Fruit fly (Drosophila melanogaster) whole organism, embryonic: Measurements from ENCODE around the gene CG5225.
A peak's percentile ranks its signal among the peaks of the same experiment; 100 is the strongest.

ENCODE experiments used
- BEAF-32 ChIP-seq: fragments of 200-800 bp; sonication (Bioruptor generic); optimal IDR thresholded peaks from 3 replicates; lab custom pipeline; 2017; ENCODE audit warnings: missing biosample characterization, missing genetic modification characterization, mild to moderate bottlenecking, moderate library complexity, missing genetic modification reagents
- Bgb ChIP-seq: fragments of 200-800 bp; sonication (Bioruptor generic); IDR thresholded peaks from 2 replicates; pipeline ENCODE4 v1.3.6; 2022; ENCODE audit warnings: missing biosample characterization, missing genetic modification characterization; ENCODE audit not compliant: partially characterized antibody
- CG10366 ChIP-seq: fragments of 200-800 bp; sonication (Bioruptor generic); IDR thresholded peaks from 2 replicates; pipeline ENCODE4 v1.3.6; 2022; ENCODE audit warnings: missing biosample characterization, missing genetic modification characterization
- CG12104 ChIP-seq: fragments of 200-800 bp; sonication (Bioruptor generic); optimal IDR thresholded peaks from 3 replicates; lab custom pipeline; 2016; ENCODE audit warnings: missing biosample characterization, missing genetic modification characterization
- CG12299 ChIP-seq: fragments of 200-800 bp; sonication (Bioruptor generic); optimal IDR thresholded peaks from 2 replicates; lab custom pipeline; 2018; ENCODE audit warnings: missing biosample characterization, mild to moderate bottlenecking, missing genetic modification characterization
- CG1233 ChIP-seq: fragments of 200-800 bp; sonication (Bioruptor generic); optimal IDR thresholded peaks from 4 replicates; lab custom pipeline; 2018; ENCODE audit warnings: missing biosample characterization, mild to moderate bottlenecking, missing genetic modification characterization
- CG12659 ChIP-seq: fragments of 200-800 bp; sonication (Bioruptor generic); optimal IDR thresholded peaks from 3 replicates; lab custom pipeline; 2017; ENCODE audit warnings: mild to moderate bottlenecking, missing biosample characterization, missing genetic modification reagents, missing genetic modification characterization
- CG13287 ChIP-seq: fragments of 200-800 bp; sonication (Bioruptor generic); IDR thresholded peaks from 2 replicates; pipeline ENCODE4 v1.3.6; 2022; ENCODE audit warnings: missing biosample characterization, missing genetic modification characterization; ENCODE audit not compliant: partially characterized antibody
- CG14710 ChIP-seq: fragments of 200-800 bp; sonication (Bioruptor generic); optimal IDR thresholded peaks from 3 replicates; lab custom pipeline; 2019; ENCODE audit warnings: missing biosample characterization, mild to moderate bottlenecking, missing genetic modification characterization, moderate library complexity
- CG14860 ChIP-seq: fragments of 200-800 bp; sonication (Bioruptor generic); IDR thresholded peaks from 3 replicates; pipeline ENCODE4 v1.3.6; 2022; ENCODE audit warnings: missing biosample characterization, missing genetic modification characterization; ENCODE audit not compliant: partially characterized antibody
- CG15514 ChIP-seq: fragments of 200-800 bp; sonication (Bioruptor generic); optimal IDR thresholded peaks from 3 replicates; lab custom pipeline; 2017; ENCODE audit warnings: missing biosample characterization, missing genetic modification characterization, mild to moderate bottlenecking, moderate library complexity, missing genetic modification reagents
- CG15696 ChIP-seq: fragments of 200-800 bp; sonication (Bioruptor generic); optimal IDR thresholded peaks from 2 replicates; lab custom pipeline; 2019; ENCODE audit warnings: missing biosample characterization, mild to moderate bottlenecking, missing genetic modification characterization, moderate library complexity
- CG18262 ChIP-seq: fragments of 200-800 bp; optimal IDR thresholded peaks from 3 replicates; lab custom pipeline; 2019; ENCODE audit warnings: missing biosample characterization, mild to moderate bottlenecking, missing genetic modification characterization, moderate library complexity
- CG33213 ChIP-seq: fragments of 200-800 bp; sonication (Bioruptor generic); optimal IDR thresholded peaks from 3 replicates; lab custom pipeline; 2016; ENCODE audit warnings: missing biosample characterization, missing genetic modification characterization
- CG34224 ChIP-seq: fragments of 200-800 bp; sonication (Bioruptor generic); IDR thresholded peaks from 3 replicates; pipeline ENCODE4 v1.3.6; 2022; ENCODE audit warnings: missing biosample characterization, missing genetic modification characterization; ENCODE audit not compliant: partially characterized antibody
- CG3847 ChIP-seq: fragments of 200-800 bp; sonication (Bioruptor generic); IDR thresholded peaks from 2 replicates; pipeline ENCODE4 v1.3.6; 2022; ENCODE audit warnings: missing biosample characterization, missing genetic modification characterization
- CG7786 ChIP-seq: fragments of 200-800 bp; sonication (Bioruptor generic); optimal IDR thresholded peaks from 2 replicates; lab custom pipeline; 2016; ENCODE audit warnings: missing biosample characterization, missing genetic modification characterization
- CG7963 ChIP-seq: fragments of 200-800 bp; sonication (Bioruptor generic); IDR thresholded peaks from 3 replicates; pipeline ENCODE4 v1.3.6; 2022; ENCODE audit warnings: missing biosample characterization, missing genetic modification characterization; ENCODE audit not compliant: partially characterized antibody
- CG8944 ChIP-seq: fragments of 200-800 bp; sonication (Bioruptor generic); optimal IDR thresholded peaks from 3 replicates; lab custom pipeline; 2016; ENCODE audit warnings: missing biosample characterization, missing genetic modification characterization
- CG9215 ChIP-seq: fragments of 200-800 bp; sonication (Bioruptor generic); IDR thresholded peaks from 2 replicates; pipeline ENCODE4 v1.3.6; 2022; ENCODE audit warnings: missing biosample characterization, missing genetic modification characterization
- CHES-1-like ChIP-seq: fragments of 200-800 bp; sonication (Bioruptor generic); optimal IDR thresholded peaks from 2 replicates; lab custom pipeline; 2016; ENCODE audit warnings: missing biosample characterization, missing genetic modification characterization
- CoRest ChIP-seq: fragments of 200-800 bp; sonication (Bioruptor generic); optimal IDR thresholded peaks from 3 replicates; lab custom pipeline; 2018; ENCODE audit warnings: missing biosample characterization, mild to moderate bottlenecking, missing genetic modification characterization, moderate library complexity
- Dll ChIP-seq: fragments of 200-800 bp; sonication (Bioruptor generic); IDR thresholded peaks from 4 replicates; pipeline ENCODE4 v1.3.6; 2022; ENCODE audit warnings: missing biosample characterization, missing genetic modification characterization; ENCODE audit not compliant: partially characterized antibody
- Dp ChIP-seq: fragments of 200-800 bp; sonication (Bioruptor generic); optimal IDR thresholded peaks from 2 replicates; lab custom pipeline; 2018; ENCODE audit warnings: missing biosample characterization, mild to moderate bottlenecking, missing genetic modification characterization, moderate library complexity
- E2f2 ChIP-seq: fragments of 200-800 bp; sonication (Bioruptor generic); IDR thresholded peaks from 2 replicates; pipeline ENCODE4 v1.3.6; 2022; ENCODE audit warnings: missing biosample characterization, missing genetic modification characterization
- Gug ChIP-seq: fragments of 200-800 bp; sonication (Bioruptor generic); IDR thresholded peaks from 4 replicates; pipeline ENCODE4 v1.3.6; 2022; ENCODE audit warnings: missing biosample characterization, missing genetic modification characterization
- HLH3B ChIP-seq: fragments of 200-800 bp; sonication (Bioruptor generic); IDR thresholded peaks from 2 replicates; pipeline ENCODE4 v1.3.6; 2022; ENCODE audit warnings: missing biosample characterization, missing genetic modification characterization
- MBD-R2 ChIP-seq: fragments of 200-800 bp; sonication (Bioruptor generic); IDR thresholded peaks from 2 replicates; pipeline ENCODE4 v1.3.6; 2022; ENCODE audit warnings: missing biosample characterization, missing genetic modification characterization
- MESR4 ChIP-seq: fragments of 200-800 bp; sonication (Bioruptor generic); optimal IDR thresholded peaks from 2 replicates; lab custom pipeline; 2018; ENCODE audit warnings: missing biosample characterization, mild to moderate bottlenecking, missing genetic modification characterization, moderate library complexity
- Oaz ChIP-seq: fragments of 200-800 bp; sonication (Bioruptor generic); IDR thresholded peaks from 2 replicates; pipeline ENCODE4 v1.3.6; 2022; ENCODE audit warnings: missing biosample characterization, missing genetic modification characterization
- Opbp ChIP-seq: fragments of 200-800 bp; sonication (Bioruptor generic); IDR thresholded peaks from 3 replicates; pipeline ENCODE4 v1.3.6; 2022; ENCODE audit warnings: missing biosample characterization, missing genetic modification characterization; ENCODE audit not compliant: partially characterized antibody
- Pdp1 ChIP-seq, 2 experiments: fragments of 200-800 bp; sonication (Bioruptor generic); optimal IDR thresholded peaks; 3 replicates each; lab custom pipeline; 2016; ENCODE audit warnings: missing biosample characterization in 2 of 2, missing genetic modification characterization in 2 of 2, mild to moderate bottlenecking in 1 of 2, moderate library complexity in 1 of 2
- Xbp1 ChIP-seq: fragments of 200-800 bp; sonication (Bioruptor generic); optimal IDR thresholded peaks from 3 replicates; lab custom pipeline; 2016; ENCODE audit warnings: missing biosample characterization, mild to moderate bottlenecking, missing genetic modification characterization
- amos ChIP-seq: fragments of 200-800 bp; sonication (Bioruptor generic); IDR thresholded peaks from 2 replicates; pipeline ENCODE4 v1.3.6; 2022; ENCODE audit warnings: missing biosample characterization, missing genetic modification characterization; ENCODE audit not compliant: partially characterized antibody
- gfzf ChIP-seq: fragments of 200-800 bp; sonication (Bioruptor generic); optimal IDR thresholded peaks from 2 replicates; lab custom pipeline; 2016; ENCODE audit warnings: missing biosample characterization, mild to moderate bottlenecking, missing genetic modification characterization, moderate library complexity
- gro ChIP-seq: fragments of 200-800 bp; sonication (Bioruptor generic); optimal IDR thresholded peaks from 2 replicates; lab custom pipeline; 2016; ENCODE audit warnings: missing biosample characterization, missing genetic modification characterization
- knrl ChIP-seq: fragments of 200-800 bp; sonication (Bioruptor generic); IDR thresholded peaks from 3 replicates; pipeline ENCODE4 v1.3.6; 2022; ENCODE audit warnings: missing biosample characterization, missing genetic modification characterization; ENCODE audit not compliant: partially characterized antibody
- odd ChIP-seq: fragments of 200-800 bp; sonication (Bioruptor generic); optimal IDR thresholded peaks from 2 replicates; lab custom pipeline; 2017; ENCODE audit warnings: missing biosample characterization, mild to moderate bottlenecking, missing genetic modification characterization
- schlank ChIP-seq: fragments of 200-800 bp; sonication (Bioruptor generic); optimal IDR thresholded peaks from 2 replicates; lab custom pipeline; 2018; ENCODE audit warnings: missing biosample characterization, mild to moderate bottlenecking, missing genetic modification characterization
- sens ChIP-seq: fragments of 200-800 bp; sonication (Bioruptor generic); peaks from one replicate; lab custom pipeline; 2016; ENCODE audit warnings: missing biosample characterization, missing genetic modification characterization
- slbo ChIP-seq: fragments of 200-800 bp; sonication (Bioruptor generic); IDR thresholded peaks from 2 replicates; pipeline ENCODE4 v1.3.6; 2022; ENCODE audit warnings: missing biosample characterization, missing genetic modification characterization
- tna ChIP-seq: fragments of 200-800 bp; sonication (Bioruptor generic); IDR thresholded peaks from 2 replicates; pipeline ENCODE4 v1.3.6; 2022; ENCODE audit warnings: missing biosample characterization, missing genetic modification characterization; ENCODE audit not compliant: partially characterized antibody
- toy ChIP-seq: fragments of 200-800 bp; sonication (Bioruptor generic); IDR thresholded peaks from 2 replicates; pipeline ENCODE4 v1.3.6; 2022; ENCODE audit warnings: missing biosample characterization, missing genetic modification characterization
- trem ChIP-seq: fragments of 200-800 bp; optimal IDR thresholded peaks from 3 replicates; lab custom pipeline; 2019; ENCODE audit warnings: missing biosample characterization, mild to moderate bottlenecking, missing genetic modification characterization, moderate library complexity
- unc-4 ChIP-seq: fragments of 200-800 bp; sonication (Bioruptor generic); IDR thresholded peaks from 2 replicates; pipeline ENCODE4 v1.3.6; 2022; ENCODE audit warnings: missing biosample characterization, missing genetic modification characterization; ENCODE audit not compliant: partially characterized antibody
- vnd ChIP-seq: fragments of 200-800 bp; sonication (Bioruptor generic); IDR thresholded peaks from 3 replicates; pipeline ENCODE4 v1.3.6; 2022; ENCODE audit warnings: missing biosample characterization, missing genetic modification characterization; ENCODE audit not compliant: partially characterized antibody

CG5225 gene

dm6 chr3R:17039993-17040807, 11.7 kb downstream of the CG5225 start, which contains the start of the genes CG18213 and Trm7-32 (continued):
- peak; percentile 71 for TF ChIP-seq Dp (GFP tag; lab: Kevin White, UChicago)
- TF ChIP-seq BEAF-32 (GFP tag; lab: Kevin White, UChicago): peak; percentile 78
- no peak for TF ChIP-seq CG8944 (GFP tag; lab: Kevin White, UChicago)
- no peak for TF ChIP-seq CG12299 (tag; lab: Kevin White, UChicago)
- TF ChIP-seq Pdp1 (GFP tag; optimal IDR thresholded peaks at IDR 0.05; lab: Kevin White, UChicago): peak in 1 of 2 experiments; percentile 53
- TF ChIP-seq CG10366 (GFP tag; lab: Robert Waterston, UW): 0 out of 2 replicates have a peak, but pooled peaks have one; percentile 12
- peak; percentile 87; the same call in 2 of the 3 replicates for TF ChIP-seq Opbp (GFP tag; lab: Robert Waterston, UW)
- peak; percentile 72 for TF ChIP-seq MESR4 (GFP tag; lab: Kevin White, UChicago)
- TF ChIP-seq CG15514 (GFP tag; lab: Kevin White, UChicago): peak; percentile 99
- TF ChIP-seq CG7786: no peak
- no peak; the same call in 3 of the 4 replicates for TF ChIP-seq Gug (GFP tag; lab: Robert Waterston, UW)
- peak; percentile 55 for TF ChIP-seq CG12659 (GFP tag; lab: Kevin White, UChicago)
- TF ChIP-seq CG7963 (GFP tag; lab: Robert Waterston, UW): peak; percentile 68; the same call in 1 of the 3 replicates
- TF ChIP-seq tna (GFP tag; lab: Robert Waterston, UW): peak; percentile 80
- TF ChIP-seq CG14860: peak; percentile 85
- TF ChIP-seq unc-4 (GFP tag; lab: Robert Waterston, UW): peak; percentile 81
- no peak for TF ChIP-seq CG3847
- peak; percentile 48 for TF ChIP-seq CG14710
- TF ChIP-seq Xbp1 (GFP tag; lab: Kevin White, UChicago): peak; percentile 47
- peak; percentile 60; the same call in 1 of the 2 replicates for TF ChIP-seq slbo (GFP tag; lab: Robert Waterston, UW)
- peak; percentile 86 for TF ChIP-seq CG13287
- TF ChIP-seq CG9215: no peak
- TF ChIP-seq MBD-R2: peak; percentile 72
- TF ChIP-seq E2f2 (GFP tag; lab: Robert Waterston, UW): peak; percentile 80
- TF ChIP-seq vnd: peak; percentile 86
- TF ChIP-seq gro (GFP tag; lab: Kevin White, UChicago): peak; percentile 27
- no peak for TF ChIP-seq schlank (tag; lab: Kevin White, UChicago)
- TF ChIP-seq CG1233 (GFP tag; lab: Kevin White, UChicago): no peak
- TF ChIP-seq CG18262 (tag; lab: Kevin White, UChicago): no peak
- no peak for TF ChIP-seq toy (GFP tag; lab: Robert Waterston, UW)
- peak; percentile 62 for TF ChIP-seq gfzf (GFP tag; lab: Kevin White, UChicago)
- peak; percentile 84 for TF ChIP-seq knrl (GFP tag; lab: Robert Waterston, UW)
- TF ChIP-seq odd (GFP tag; lab: Kevin White, UChicago): no peak
- TF ChIP-seq Bgb (GFP tag; lab: Robert Waterston, UW): peak; percentile 92
- TF ChIP-seq CG12104 (GFP tag; lab: Kevin White, UChicago): peak; percentile 9
- peak; percentile 4 for TF ChIP-seq CG33213
- no peak for TF ChIP-seq CG15696 (tag; lab: Kevin White, UChicago)
- TF ChIP-seq amos (GFP tag; lab: Robert Waterston, UW): peak; percentile 86
- no peak for TF ChIP-seq Oaz
- peak; percentile 73 for TF ChIP-seq sens (GFP tag; lab: Kevin White, UChicago)
- TF ChIP-seq HLH3B: no peak
- peak; percentile 71 for TF ChIP-seq CG34224 (GFP tag; lab: Robert Waterston, UW)
- TF ChIP-seq trem: peak; percentile 66
- TF ChIP-seq CHES-1-like (GFP tag; lab: Kevin White, UChicago): peak; percentile 29
- TF ChIP-seq CoRest (tag; lab: Kevin White, UChicago): peak; percentile 47
- peak; percentile 83 for TF ChIP-seq Dll (GFP tag; lab: Robert Waterston, UW)
